Fruit fly (Drosophila melanogaster) whole organism, pupa: Measurements from ENCODE around the gene LIMK1.
A peak's percentile ranks its signal among the peaks of the same experiment; 100 is the strongest.

Experiments used
- CG10348 ChIP-seq: fragments of 200-800 bp; sonication (Bioruptor generic); IDR thresholded peaks from 2 replicates; pipeline ENCODE4 v1.3.6; 2022; ENCODE audit warnings: missing biosample characterization, missing genetic modification characterization
- CG12605 ChIP-seq: fragments of 200-800 bp; sonication (Bioruptor generic); IDR thresholded peaks from 2 replicates; pipeline ENCODE4 v1.3.6; 2022; ENCODE audit warnings: missing biosample characterization, missing genetic modification characterization
- CG13204 ChIP-seq: fragments of 200-800 bp; sonication (Bioruptor generic); optimal IDR thresholded peaks from 2 replicates; lab custom pipeline; 2018; ENCODE audit warnings: missing biosample characterization, mild to moderate bottlenecking, missing genetic modification characterization, moderate library complexity
- CG14655 ChIP-seq: fragments of 200-800 bp; sonication (Bioruptor generic); optimal IDR thresholded peaks from 3 replicates; lab custom pipeline; 2017; ENCODE audit warnings: mild to moderate bottlenecking, missing biosample characterization, missing genetic modification reagents, missing genetic modification characterization
- CG15710 ChIP-seq: fragments of 200-800 bp; sonication (Bioruptor generic); optimal IDR thresholded peaks from 2 replicates; lab custom pipeline; 2018; ENCODE audit warnings: missing biosample characterization, mild to moderate bottlenecking, missing genetic modification characterization, moderate library complexity
- CG17806 ChIP-seq: fragments of 200-800 bp; sonication (Bioruptor generic); optimal IDR thresholded peaks from 2 replicates; lab custom pipeline; 2018; ENCODE audit warnings: missing biosample characterization, mild to moderate bottlenecking, missing genetic modification characterization, moderate library complexity
- CG32121 ChIP-seq: fragments of 200-800 bp; sonication (Bioruptor generic); IDR thresholded peaks from 2 replicates; pipeline ENCODE4 v1.3.6; 2022; ENCODE audit warnings: missing biosample characterization, missing genetic modification characterization
- CG34367 ChIP-seq: fragments of 200-800 bp; sonication (Bioruptor generic); optimal IDR thresholded peaks from 2 replicates; lab custom pipeline; 2018; ENCODE audit warnings: missing biosample characterization, mild to moderate bottlenecking, missing genetic modification characterization
- CG4496 ChIP-seq: fragments of 200-800 bp; sonication (Bioruptor generic); IDR thresholded peaks from 3 replicates; pipeline ENCODE4 v1.3.6; 2022; ENCODE audit warnings: missing biosample characterization, missing genetic modification characterization
- CG8159 ChIP-seq: fragments of 200-800 bp; sonication (Bioruptor generic); optimal IDR thresholded peaks from 3 replicates; lab custom pipeline; 2018; ENCODE audit warnings: missing biosample characterization, mild to moderate bottlenecking, missing genetic modification characterization, moderate library complexity
- CG8301 ChIP-seq: fragments of 200-800 bp; sonication (Bioruptor generic); optimal IDR thresholded peaks from 2 replicates; lab custom pipeline; 2018; ENCODE audit warnings: missing biosample characterization, mild to moderate bottlenecking, missing genetic modification characterization
- CG9948 ChIP-seq: fragments of 200-800 bp; sonication (Bioruptor generic); optimal IDR thresholded peaks from 2 replicates; lab custom pipeline; 2018; ENCODE audit warnings: missing biosample characterization, mild to moderate bottlenecking, missing genetic modification characterization, moderate library complexity
- D1 ChIP-seq: fragments of 200-800 bp; sonication (Bioruptor generic); optimal IDR thresholded peaks from 2 replicates; lab custom pipeline; 2018; ENCODE audit warnings: missing biosample characterization, mild to moderate bottlenecking, missing genetic modification characterization, moderate library complexity
- EcR ChIP-seq: fragments of 200-800 bp; sonication (Bioruptor generic); optimal IDR thresholded peaks from 3 replicates; lab custom pipeline; 2019; ENCODE audit warnings: missing biosample characterization, missing genetic modification characterization, mild to moderate bottlenecking, moderate library complexity, missing genetic modification reagents
- Ets98B ChIP-seq: fragments of 200-800 bp; sonication (Bioruptor generic); IDR thresholded peaks from 2 replicates; pipeline ENCODE4 v1.3.6; 2022; ENCODE audit warnings: missing biosample characterization, missing genetic modification characterization
- Pif1A ChIP-seq: fragments of 200-800 bp; sonication (Bioruptor generic); optimal IDR thresholded peaks from 3 replicates; lab custom pipeline; 2016; ENCODE audit warnings: missing biosample characterization, missing genetic modification characterization
- Pif1B ChIP-seq: fragments of 200-800 bp; sonication (Bioruptor generic); optimal IDR thresholded peaks from 3 replicates; lab custom pipeline; 2016; ENCODE audit warnings: missing biosample characterization, missing genetic modification characterization
- Snoo ChIP-seq: fragments of 200-800 bp; sonication (Bioruptor generic); optimal IDR thresholded peaks from 3 replicates; lab custom pipeline; 2017; ENCODE audit warnings: missing biosample characterization, mild to moderate bottlenecking, missing genetic modification characterization, inconsistent platforms
- fd96Ca ChIP-seq: fragments of 200-800 bp; sonication (Bioruptor generic); IDR thresholded peaks from 3 replicates; pipeline ENCODE4 v1.3.6; 2022; ENCODE audit warnings: missing biosample characterization, missing genetic modification characterization
- gl ChIP-seq: fragments of 200-800 bp; sonication (Bioruptor generic); optimal IDR thresholded peaks from 2 replicates; lab custom pipeline; 2018; ENCODE audit warnings: missing biosample characterization, mild to moderate bottlenecking, missing genetic modification characterization
- rn ChIP-seq: fragments of 200-800 bp; sonication (Bioruptor generic); IDR thresholded peaks from 2 replicates; pipeline ENCODE4 v1.3.6; 2022; ENCODE audit warnings: missing biosample characterization, missing genetic modification characterization

The LIMK1 gene

dm6 chrX:12567663-12568062 is 24.3 kb downstream of the LIMK1 start:
- TF ChIP-seq rn (GFP tag; lab: Robert Waterston, UW) (no peak), CG8301 (peak; percentile 66), CG12605 (GFP tag; lab: Robert Waterston, UW) (peak; percentile 80), EcR (GFP tag; lab: Kevin White, UChicago) (no peak), CG15710 (tag; lab: Kevin White, UChicago) (peak; percentile 71), gl (no peak), CG13204 (GFP tag; lab: Kevin White, UChicago) (peak; percentile 20), Pif1B (GFP tag; lab: Kevin White, UChicago) (peak; percentile 65), D1 (tag; lab: Kevin White, UChicago) (no peak), CG17806 (tag; lab: Kevin White, UChicago) (peak; percentile 71), Pif1A (GFP tag; lab: Kevin White, UChicago) (peak; percentile 57), CG10348 (GFP tag; lab: Robert Waterston, UW) (0 out of 2 replicates have a peak, but pooled peaks have one; percentile 35), Snoo (tag; lab: Kevin White, UChicago) (peak; percentile 53), Ets98B (GFP tag; lab: Robert Waterston, UW) (peak; percentile 71), fd96Ca (GFP tag; lab: Robert Waterston, UW) (peak; percentile 50; the same call in 2 of the 3 replicates), CG9948 (tag; lab: Kevin White, UChicago) (peak; percentile 66), CG14655 (GFP tag; lab: Kevin White, UChicago) (peak; percentile 72), CG8159 (tag; lab: Kevin White, UChicago) (peak; percentile 79), CG4496 (peak; percentile 80), CG32121 (GFP tag; lab: Robert Waterston, UW) (peak; percentile 86), CG34367 (tag; lab: Kevin White, UChicago) (peak; percentile 57)
- TF ChIP-seq, all 21 proteins: peak for 17

dm6 chrX:12552824-12553223 is 39.2 kb downstream of the LIMK1 start, which contains the start of gene Cpr11B:
TSS of gene Cpr11B (plus strand) at chrX:12553124.
- TF ChIP-seq CG34367 (tag; lab: Kevin White, UChicago) (no peak), fd96Ca (GFP tag; lab: Robert Waterston, UW) (no peak), Ets98B (GFP tag; lab: Robert Waterston, UW) (no peak)

DNA sequence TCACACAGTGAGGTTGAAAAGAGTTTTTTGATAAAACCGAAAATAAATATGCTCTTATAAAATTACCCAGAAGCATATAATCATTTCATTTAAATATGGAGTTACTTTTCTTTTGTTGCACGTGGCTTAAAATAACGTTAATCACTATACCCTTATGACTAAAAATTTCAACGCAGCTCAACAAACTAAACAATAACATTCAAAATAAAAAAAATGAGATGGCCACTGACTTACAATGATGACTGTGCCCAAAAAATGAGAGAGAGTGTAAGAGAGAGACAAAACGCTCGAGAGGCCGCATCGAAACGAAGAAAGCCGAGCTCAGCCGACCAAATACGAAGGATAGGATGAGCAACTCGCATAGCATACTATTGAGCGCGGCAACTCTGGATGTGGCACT is 44.3 kb downstream of the LIMK1 start:
- peak; percentile 20 for TF ChIP-seq CG15710 (tag; lab: Kevin White, UChicago)
- TF ChIP-seq CG17806 (tag; lab: Kevin White, UChicago) = peak; percentile 9
- no peak for TF ChIP-seq CG14655 (GFP tag; lab: Kevin White, UChicago)
- peak; percentile 18 for TF ChIP-seq CG8159 (tag; lab: Kevin White, UChicago)
- no peak for TF ChIP-seq EcR (GFP tag; lab: Kevin White, UChicago)
- no peak for TF ChIP-seq fd96Ca (GFP tag; lab: Robert Waterston, UW)

dm6 chrX:12546857-12547606 is 45.0 kb downstream of the LIMK1 start:
- TF ChIP-seq CG17806 (tag; lab: Kevin White, UChicago) (no peak), Snoo (tag; lab: Kevin White, UChicago) (no peak), CG34367 (tag; lab: Kevin White, UChicago) (no peak), CG4496 (no peak), CG8159 (tag; lab: Kevin White, UChicago) (peak; percentile 54)

DNA sequence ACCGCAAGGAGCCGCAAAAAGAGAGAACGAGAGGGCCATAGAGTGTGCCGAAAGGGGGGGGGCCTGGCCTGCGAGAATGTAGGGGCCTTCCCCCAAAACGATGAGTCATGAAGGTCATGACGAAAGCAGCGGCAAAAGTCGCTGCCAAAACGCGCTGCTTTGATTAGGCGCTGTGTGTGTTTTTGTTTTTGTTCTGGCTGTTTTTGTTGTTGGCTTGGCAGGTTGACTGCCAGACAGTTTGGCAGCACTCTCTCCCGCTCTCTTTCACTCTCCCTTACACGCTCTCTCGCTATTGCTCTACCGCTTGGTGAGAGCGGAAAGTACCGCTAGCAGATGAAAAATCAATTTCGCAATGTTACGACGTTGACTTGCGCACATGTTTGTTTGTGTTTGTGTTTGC is 45.9 kb downstream of the LIMK1 start:
- TF ChIP-seq Snoo (tag; lab: Kevin White, UChicago) (no peak), EcR (GFP tag; lab: Kevin White, UChicago) (no peak), CG34367 (tag; lab: Kevin White, UChicago) (no peak), CG12605 (GFP tag; lab: Robert Waterston, UW) (no peak), CG10348 (GFP tag; lab: Robert Waterston, UW) (no peak), CG14655 (GFP tag; lab: Kevin White, UChicago) (no peak), fd96Ca (GFP tag; lab: Robert Waterston, UW) (no peak), CG17806 (tag; lab: Kevin White, UChicago) (no peak), Pif1A (GFP tag; lab: Kevin White, UChicago) (no peak), CG32121 (GFP tag; lab: Robert Waterston, UW) (no peak), CG8301 (no peak)

DNA sequence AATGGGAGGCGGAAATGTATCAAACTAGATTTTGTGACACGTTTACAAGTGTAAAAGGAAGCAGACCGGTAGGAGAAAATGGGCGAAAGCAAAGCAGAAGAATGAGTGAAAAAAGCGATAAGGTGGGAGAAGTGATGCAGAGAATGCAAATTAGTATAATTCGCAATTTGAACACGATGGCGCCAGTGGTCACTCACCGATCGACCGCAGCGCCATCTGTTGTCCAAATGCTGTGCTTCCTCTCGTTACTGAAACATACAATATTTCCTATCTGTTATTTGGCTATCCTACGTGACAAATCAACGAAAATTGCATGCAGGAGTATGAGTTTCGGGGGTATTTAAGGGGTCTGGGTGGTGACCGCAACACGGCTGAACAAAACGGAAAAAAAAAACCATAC is 51.2 kb downstream of the LIMK1 start:
- TF ChIP-seq rn (GFP tag; lab: Robert Waterston, UW) = no peak
- TF ChIP-seq Snoo (tag; lab: Kevin White, UChicago) = no peak
- no peak for TF ChIP-seq CG14655 (GFP tag; lab: Kevin White, UChicago)
- no peak for TF ChIP-seq CG8159 (tag; lab: Kevin White, UChicago)
- TF ChIP-seq gl = no peak
- TF ChIP-seq CG15710 (tag; lab: Kevin White, UChicago) = no peak
- no peak for TF ChIP-seq EcR (GFP tag; lab: Kevin White, UChicago)
- TF ChIP-seq Ets98B (GFP tag; lab: Robert Waterston, UW) = no peak
- TF ChIP-seq Pif1A (GFP tag; lab: Kevin White, UChicago) = no peak
- no peak for TF ChIP-seq CG10348 (GFP tag; lab: Robert Waterston, UW)
- TF ChIP-seq CG34367 (tag; lab: Kevin White, UChicago) = no peak
- TF ChIP-seq Pif1B (GFP tag; lab: Kevin White, UChicago) = no peak
- TF ChIP-seq CG12605 (GFP tag; lab: Robert Waterston, UW) = no peak
- no peak for TF ChIP-seq CG13204 (GFP tag; lab: Kevin White, UChicago)
